Fruit fly (Drosophila melanogaster) whole organism, wandering third instar larva: ENCODE data around the gene ed.

ENCODE experiments used
- CG9705 ChIP-seq: fragments of 200-800 bp; sonication (Bioruptor generic); optimal IDR thresholded peaks from 2 replicates; lab custom pipeline; 2018; ENCODE audit warnings: missing biosample characterization, mild to moderate bottlenecking, missing genetic modification characterization
- Dfd ChIP-seq: fragments of >200 bp; optimal IDR thresholded peaks from 2 replicates; lab custom pipeline; 2017; ENCODE audit warnings: missing biosample characterization, missing genetic modification characterization
- N ChIP-seq: fragments of >200 bp; optimal IDR thresholded peaks from 2 replicates; lab custom pipeline; 2018; ENCODE audit warnings: missing biosample characterization, missing external identifiers, missing genetic modification characterization
- OdsH ChIP-seq: fragments of 200-800 bp; sonication (Bioruptor generic); optimal IDR thresholded peaks from 2 replicates; lab custom pipeline; 2016; ENCODE audit warnings: missing biosample characterization, mild to moderate bottlenecking, missing genetic modification characterization
- Rel ChIP-seq, 2 experiments: fragments of 200-800 bp; sonication (Bioruptor generic) in 1 of 2; optimal IDR thresholded peaks; 2 replicates in 1 of 2; 3 replicates in 1 of 2; lab custom pipeline; 2016 to 2019; ENCODE audit warnings: mild to moderate bottlenecking in 2 of 2, missing biosample characterization in 2 of 2, missing genetic modification characterization in 2 of 2, moderate library complexity in 1 of 2
- lola ChIP-seq: fragments of >200 bp; optimal IDR thresholded peaks from 2 replicates; lab custom pipeline; 2017; ENCODE audit warnings: missing biosample characterization, missing genetic modification characterization
- psq ChIP-seq: fragments of 200-800 bp; sonication (Bioruptor generic); optimal IDR thresholded peaks from 3 replicates; lab custom pipeline; 2017; ENCODE audit warnings: missing biosample characterization, mild to moderate bottlenecking, missing genetic modification characterization, moderate library complexity
- rgr ChIP-seq: fragments of 200-800 bp; sonication (Bioruptor generic); optimal IDR thresholded peaks from 3 replicates; lab custom pipeline; 2016; ENCODE audit warnings: missing biosample characterization, mild to moderate bottlenecking, missing genetic modification characterization

DNA sequence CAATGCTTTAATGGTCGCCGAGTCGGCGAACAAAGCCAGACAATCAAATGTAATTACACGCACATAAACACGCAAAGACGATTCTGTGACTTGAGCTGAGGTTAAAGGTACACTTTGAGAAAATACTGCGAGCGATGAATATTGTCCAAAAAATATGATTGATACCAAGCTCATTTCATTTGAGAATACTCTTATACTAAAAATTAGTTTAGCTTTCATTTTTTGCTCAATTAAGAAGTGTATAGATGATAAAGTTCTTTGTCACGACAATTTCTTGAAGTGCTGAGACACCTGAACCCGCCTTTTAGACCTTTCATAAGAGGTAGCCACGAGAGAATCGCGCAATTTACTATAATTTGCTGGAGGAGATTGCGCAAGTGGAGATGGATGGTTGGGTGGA, 65.4 kb downstream of the ed start:
- TF ChIP-seq psq (GFP tag; lab: Kevin White, UChicago), result no peak
- peak; percentile 2 for TF ChIP-seq OdsH
- TF ChIP-seq rgr (GFP tag; lab: Kevin White, UChicago), result peak; percentile 26
- no peak for TF ChIP-seq Rel (GFP tag; optimal IDR thresholded peaks at IDR 0.05; lab: Kevin White, UChicago)
- no peak for TF ChIP-seq Rel (tag; optimal IDR thresholded peaks at IDR 0.05; lab: Kevin White, UChicago)
- TF ChIP-seq CG9705 (GFP tag; lab: Kevin White, UChicago), result no peak
- no peak for TF ChIP-seq N
- no peak for TF ChIP-seq lola
- TF ChIP-seq Dfd (GFP tag; lab: Kevin White, UChicago), result no peak
